Fruit fly (Drosophila melanogaster): ENCODE data around the gene CG18135.

DNA sequence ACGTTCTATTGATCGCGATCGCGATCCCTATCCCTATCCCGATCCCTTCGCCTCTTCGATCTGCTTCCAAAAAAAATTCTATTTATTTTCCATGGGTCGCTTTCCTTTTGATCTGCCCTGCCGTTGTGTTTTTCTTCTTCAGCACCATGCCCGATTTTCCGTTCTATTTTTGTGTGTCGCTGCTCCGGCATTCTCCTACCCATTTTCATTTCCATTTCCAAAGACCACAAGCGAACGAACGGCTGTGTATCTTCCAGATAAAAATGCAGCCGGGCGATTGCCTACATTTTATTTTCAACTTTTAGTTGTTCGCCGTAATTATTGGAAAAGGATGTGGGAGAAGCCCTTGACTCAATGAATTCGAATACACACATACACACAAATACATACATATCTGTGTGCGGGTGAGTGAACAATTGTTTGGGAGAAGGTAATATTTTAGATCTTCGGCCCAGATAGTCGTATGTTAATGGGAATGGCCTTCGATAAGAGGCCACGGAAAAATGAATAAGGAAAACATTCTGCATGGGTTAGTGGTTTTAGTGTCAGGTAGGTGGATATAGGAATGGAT, 45.5 kb upstream of the CG18135 start:
- TF ChIP-seq CTCF (optimal IDR thresholded peaks at IDR 0.05) (no peak), CG8478 (optimal IDR thresholded peaks at IDR 0.05) (no peak)

All from S2 (cell line).